Fruit fly (Drosophila melanogaster): ENCODE results near the gene CG6026.

CG6026 gene

DNA sequence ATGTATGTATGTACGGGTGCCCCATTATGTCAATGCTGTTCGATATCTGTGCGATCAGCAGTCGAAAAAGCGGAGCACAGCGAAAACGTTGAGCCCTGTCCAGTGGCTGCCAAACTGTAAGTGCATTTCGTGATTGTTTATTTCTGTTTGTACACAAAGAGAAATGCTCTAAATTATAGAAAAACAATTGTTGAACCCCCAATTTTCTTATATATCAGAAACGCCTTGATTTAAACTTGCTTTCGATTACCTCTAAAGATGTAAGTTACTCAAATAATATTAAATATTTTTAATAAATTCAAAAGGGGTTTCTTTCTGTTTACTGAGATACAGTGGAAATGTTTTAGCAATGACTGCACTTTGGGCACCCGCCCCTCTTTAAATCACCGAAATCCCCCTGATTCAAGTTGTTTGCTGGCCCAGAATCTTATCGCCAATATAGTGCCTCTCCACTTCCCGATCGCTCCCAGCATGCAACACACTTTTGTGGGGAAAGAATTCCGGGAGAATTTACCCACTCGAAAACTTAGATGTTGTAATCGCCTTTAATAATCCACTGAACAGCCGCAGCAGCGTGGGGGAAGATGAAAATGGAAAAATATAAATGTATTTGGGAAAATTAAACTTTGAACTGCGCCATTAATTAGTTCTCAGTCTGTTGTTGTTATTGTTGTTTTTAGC, 18.5 kb upstream of the CG6026 start (continued):
- no peak for TF ChIP-seq al (GFP tag; IDR thresholded peaks at IDR 0.05)
- no peak for TF ChIP-seq ssp (GFP tag; IDR thresholded peaks at IDR 0.05)
- TF ChIP-seq CG7987 (GFP tag; optimal IDR thresholded peaks at IDR 0.05), result no peak
- no peak for TF ChIP-seq CG3281 (GFP tag; optimal IDR thresholded peaks at IDR 0.05)
- TF ChIP-seq Usf (GFP tag; optimal IDR thresholded peaks at IDR 0.05), result no peak
- TF ChIP-seq gsb (GFP tag; IDR thresholded peaks at IDR 0.05), result no peak
- TF ChIP-seq CG2889 (GFP tag; IDR thresholded peaks at IDR 0.05), result no peak
- TF ChIP-seq CG12942 (GFP tag; optimal IDR thresholded peaks at IDR 0.05), result no peak
- no peak for TF ChIP-seq Atf3 (GFP tag; optimal IDR thresholded peaks at IDR 0.05)
- TF ChIP-seq ATbp (GFP tag; optimal IDR thresholded peaks at IDR 0.05), result peak; percentile 70
- TF ChIP-seq salm (tag; optimal IDR thresholded peaks at IDR 0.05), result no peak
- peak in 1 of 2 experiments; percentile 15 for TF ChIP-seq chif (GFP tag; optimal IDR thresholded peaks at IDR 0.05)
- no peak for TF ChIP-seq Neu2 (GFP tag; optimal IDR thresholded peaks at IDR 0.05; ENCODE audit: borderline replicate concordance)
- TF ChIP-seq Awh (GFP tag; IDR thresholded peaks at IDR 0.05), result 0 out of 2 replicates have a peak, but pooled peaks have one; percentile 23
- TF ChIP-seq run (tag; optimal IDR thresholded peaks at IDR 0.05), result no peak
- no peak for TF ChIP-seq Sin3A (optimal IDR thresholded peaks at IDR 0.05)
- no peak for TF ChIP-seq slp2 (GFP tag; optimal IDR thresholded peaks at IDR 0.05)
- no peak for TF ChIP-seq jumu (GFP tag; optimal IDR thresholded peaks at IDR 0.05)
- peak; percentile 64; the same call in 1 of the 2 replicates for TF ChIP-seq vvl (GFP tag; IDR thresholded peaks at IDR 0.05)
- no peak for TF ChIP-seq stwl (tag; optimal IDR thresholded peaks at IDR 0.05)
- TF ChIP-seq ham (GFP tag; IDR thresholded peaks at IDR 0.05), result no peak
- TF ChIP-seq CG17385 (GFP tag; optimal IDR thresholded peaks at IDR 0.05), result peak; percentile 18
- TF ChIP-seq zf30C (GFP tag; optimal IDR thresholded peaks at IDR 0.05), result no peak
- TF ChIP-seq CG14441 (GFP tag; IDR thresholded peaks at IDR 0.05), result no peak
- TF ChIP-seq Fer2 (tag; optimal IDR thresholded peaks at IDR 0.05), result no peak
- TF ChIP-seq da (GFP tag; optimal IDR thresholded peaks at IDR 0.05), result no peak
- no peak for TF ChIP-seq CG14014 (GFP tag; IDR thresholded peaks at IDR 0.05)
- peak; percentile 26 for TF ChIP-seq Asciz (GFP tag; optimal IDR thresholded peaks at IDR 0.05)
- TF ChIP-seq MBD-R2 (GFP tag; IDR thresholded peaks at IDR 0.05), result no peak
- TF ChIP-seq CG4424 (GFP tag; optimal IDR thresholded peaks at IDR 0.05), result peak; percentile 10
- no peak for TF ChIP-seq CG8089 (GFP tag; optimal IDR thresholded peaks at IDR 0.05)
- TF ChIP-seq HLH4C (GFP tag; IDR thresholded peaks at IDR 0.05; ENCODE audit: partially characterized antibody), result no peak
- no peak for TF ChIP-seq pho (GFP tag; optimal IDR thresholded peaks at IDR 0.05)
- TF ChIP-seq Stat92E (GFP tag; optimal IDR thresholded peaks at IDR 0.05), result no peak
- no peak for TF ChIP-seq Gsc (GFP tag; IDR thresholded peaks at IDR 0.05)
- TF ChIP-seq Ets97D (GFP tag; optimal IDR thresholded peaks at IDR 0.05), result no peak
- no peak for TF ChIP-seq Side (GFP tag; optimal IDR thresholded peaks at IDR 0.05)
- TF ChIP-seq CG2202 (tag; optimal IDR thresholded peaks at IDR 0.05), result no peak
- no peak for TF ChIP-seq ftz-f1 (GFP tag; optimal IDR thresholded peaks at IDR 0.05)
- no peak for TF ChIP-seq CG2116 (GFP tag; optimal IDR thresholded peaks at IDR 0.05)
- no peak for TF ChIP-seq CG31365 (tag; optimal IDR thresholded peaks at IDR 0.05)
- TF ChIP-seq CG10209 (GFP tag; optimal IDR thresholded peaks at IDR 0.05), result peak; percentile 37
- peak; percentile 34; the same call in 1 of the 2 replicates for TF ChIP-seq peb (GFP tag; IDR thresholded peaks at IDR 0.05)
- no peak for TF ChIP-seq tx (GFP tag; optimal IDR thresholded peaks at IDR 0.05)
- 0 out of 2 replicates have a peak, but pooled peaks have one; percentile 29 for TF ChIP-seq CG4730 (GFP tag; IDR thresholded peaks at IDR 0.05)
- peak in 1 of 2 experiments; percentile 80 for TF ChIP-seq bsh (GFP tag; optimal IDR thresholded peaks at IDR 0.05)
- TF ChIP-seq schlank (tag; optimal IDR thresholded peaks at IDR 0.05), result no peak
- TF ChIP-seq Dbx (GFP tag; IDR thresholded peaks at IDR 0.05), result no peak
- TF ChIP-seq CG3065 (GFP tag; optimal IDR thresholded peaks at IDR 0.05), result peak; percentile 17
- no peak for TF ChIP-seq CG18764 (GFP tag; optimal IDR thresholded peaks at IDR 0.05)
- no peak for TF ChIP-seq Bdp1 (GFP tag; optimal IDR thresholded peaks at IDR 0.05)
